Worm (Caenorhabditis elegans): ENCODE results near the gene ZK896.5.

The ZK896.5 gene

DNA sequence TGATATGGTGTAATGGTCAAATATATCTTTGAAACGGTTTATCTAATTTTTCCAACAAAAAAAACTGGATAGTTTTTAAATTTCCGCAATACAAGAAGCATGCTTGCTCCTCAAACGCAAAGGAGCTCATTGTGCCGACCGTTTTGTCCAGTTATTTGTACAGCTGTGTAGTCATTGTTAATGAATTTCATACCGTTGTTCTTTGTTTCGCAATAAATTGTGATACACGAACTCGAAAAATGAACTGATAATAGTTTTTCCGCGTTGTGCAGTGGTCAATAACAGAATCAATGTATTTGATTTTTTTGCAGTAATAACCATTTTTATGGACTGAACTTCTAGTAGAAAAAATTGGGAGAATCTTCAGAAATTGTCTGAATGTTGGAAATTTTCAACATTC lies 19.4 kb upstream of the ZK896.5 start:
- TF ChIP-seq elt-1 (tag; optimal IDR thresholded peaks at IDR 0.05) (no peak), pha-4 (tag; optimal IDR thresholded peaks at IDR 0.05) (peak; percentile 10), snpc-4 (tag; optimal IDR thresholded peaks at IDR 0.05) (no peak), R02D3.7 (tag; optimal IDR thresholded peaks at IDR 0.05) (no peak), elt-2 (tag; optimal IDR thresholded peaks at IDR 0.05) (peak; percentile 10)

DNA sequence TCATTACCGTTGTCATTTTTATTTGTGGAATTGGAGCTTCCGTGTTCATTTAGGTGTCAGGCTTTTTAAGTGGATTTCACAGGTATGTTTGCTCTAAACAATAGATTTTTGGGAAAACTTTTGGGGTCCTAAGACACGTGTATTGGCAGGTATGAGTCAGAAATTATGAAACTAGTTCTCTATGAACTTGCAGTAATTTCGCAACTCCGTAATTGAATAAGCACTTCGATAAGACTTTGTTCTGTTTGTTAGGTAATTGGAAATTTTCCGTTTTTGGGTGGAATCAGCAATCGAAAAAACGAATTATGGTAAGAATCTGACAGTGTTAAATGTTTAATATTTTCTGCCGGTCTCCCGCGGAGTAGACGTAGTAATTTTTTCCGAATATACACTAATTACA lies 17.7 kb upstream of the ZK896.5 start:
- TF ChIP-seq aly-2 (tag; optimal IDR thresholded peaks at IDR 0.05) = no peak

DNA sequence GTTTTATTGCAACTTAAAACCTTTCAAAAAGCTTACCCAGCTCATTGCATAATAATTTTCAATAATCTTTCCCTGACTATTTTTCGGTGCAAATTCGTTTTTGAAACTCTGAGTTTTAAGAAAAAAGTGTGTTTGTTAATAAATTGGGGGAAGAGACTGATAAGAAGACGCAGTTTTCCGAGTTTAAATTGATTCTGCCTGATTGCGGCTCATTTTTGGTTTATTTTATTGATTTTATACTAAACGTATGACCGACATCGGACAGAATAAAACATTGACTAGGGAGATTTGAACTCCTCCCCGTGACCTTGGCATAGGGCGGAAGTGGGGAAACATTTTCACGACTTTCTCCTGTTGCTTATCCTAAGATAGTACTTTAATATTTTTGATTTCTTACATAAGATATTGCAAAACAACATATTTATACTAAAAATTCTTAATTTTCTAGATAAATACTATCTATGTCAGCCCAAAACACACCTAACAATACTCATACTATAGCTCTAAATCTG lies 17.0 kb upstream of the ZK896.5 start, which contains the start of gene K08D8.7:
Gene K08D8.7, plus strand, starts transcription at position 462 of the 512 bp plus-strand sequence.
- TF ChIP-seq pqm-1 (tag; optimal IDR thresholded peaks at IDR 0.05) (peak; percentile 3), pha-4 (tag; optimal IDR thresholded peaks at IDR 0.05) (peak; percentile 28), fkh-2 (tag; optimal IDR thresholded peaks at IDR 0.05) (no peak), elt-2 (tag; optimal IDR thresholded peaks at IDR 0.05) (peak; percentile 71)

DNA sequence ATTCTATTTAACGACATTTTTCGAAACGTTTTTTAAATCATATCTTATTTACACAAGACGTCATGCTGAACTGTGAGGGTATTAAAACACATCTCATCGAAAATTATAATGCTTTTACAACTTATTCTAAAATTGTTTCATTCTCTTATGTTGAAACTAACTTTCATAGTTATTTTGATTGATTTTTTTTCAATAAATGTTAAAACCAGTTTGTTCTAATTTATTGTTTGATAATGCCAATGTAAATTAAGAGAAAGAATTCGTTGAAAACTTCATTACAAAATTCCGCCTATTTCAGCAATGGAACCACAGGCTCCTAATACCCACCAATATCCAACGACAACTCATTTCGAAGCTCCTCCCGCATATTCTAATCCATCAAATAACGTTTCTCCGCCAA lies 15.6 kb upstream of the ZK896.5 start, which contains the start of gene K08D8.11:
Gene K08D8.11, plus strand, starts transcription at position 301 of the 400 bp plus-strand sequence.
- TF ChIP-seq ceh-9 (tag; optimal IDR thresholded peaks at IDR 0.05) (no peak), unc-39 (tag; optimal IDR thresholded peaks at IDR 0.05) (no peak), fos-1 (tag; optimal IDR thresholded peaks at IDR 0.05) (no peak), pqm-1 (tag; optimal IDR thresholded peaks at IDR 0.05) (no peak), ztf-4 (tag; optimal IDR thresholded peaks at IDR 0.05) (no peak), egl-27 (tag; optimal IDR thresholded peaks at IDR 0.05) (no peak), aly-2 (tag; optimal IDR thresholded peaks at IDR 0.05) (no peak), jun-1 (tag; optimal IDR thresholded peaks at IDR 0.05) (no peak), ama-1 (optimal IDR thresholded peaks at IDR 0.05) (no peak), mml-1 (tag; optimal IDR thresholded peaks at IDR 0.05) (no peak), nhr-23 (tag; optimal IDR thresholded peaks at IDR 0.05) (no peak), eor-1 (tag; optimal IDR thresholded peaks at IDR 0.05) (no peak), unc-62 (GFP tag; optimal IDR thresholded peaks at IDR 0.05) (no peak), pha-4 (tag; optimal IDR thresholded peaks at IDR 0.05) (no peak), zag-1 (tag; optimal IDR thresholded peaks at IDR 0.05) (no peak), sea-2 (GFP tag; optimal IDR thresholded peaks at IDR 0.05) (no peak), nhr-11 (tag; optimal IDR thresholded peaks at IDR 0.05) (no peak), nhr-43 (tag; optimal IDR thresholded peaks at IDR 0.05; ENCODE audit: poor library complexity, severe bottlenecking) (no peak)

DNA sequence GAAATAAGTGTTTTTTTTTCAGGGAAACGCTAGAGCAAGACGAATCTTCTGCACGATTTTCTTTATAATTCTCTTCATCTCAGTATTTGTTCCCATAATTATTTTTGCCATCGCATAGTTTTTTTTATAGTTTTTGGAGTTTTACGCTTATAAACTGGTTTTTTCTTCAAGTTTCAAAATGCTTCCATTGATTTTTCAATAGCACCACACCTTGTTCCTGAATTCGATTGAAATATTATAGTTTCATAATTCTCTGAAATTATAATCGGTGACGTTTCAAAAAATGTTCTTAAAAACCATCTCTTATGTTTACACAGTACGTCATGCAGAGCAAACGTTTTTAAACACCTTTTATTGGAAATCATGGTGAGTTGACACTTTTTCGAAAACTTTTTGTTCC lies 13.7 kb upstream of the ZK896.5 start, which contains the start of gene K08D8.12:
Gene K08D8.12, plus strand, starts transcription at position 301 of the 400 bp plus-strand sequence.
- TF ChIP-seq ceh-9 (tag; optimal IDR thresholded peaks at IDR 0.05) (no peak), eor-1 (tag; optimal IDR thresholded peaks at IDR 0.05) (no peak), nhr-28 (tag; optimal IDR thresholded peaks at IDR 0.05) (no peak), zag-1 (tag; optimal IDR thresholded peaks at IDR 0.05) (no peak), sea-2 (GFP tag; optimal IDR thresholded peaks at IDR 0.05) (no peak), nhr-76 (tag; optimal IDR thresholded peaks at IDR 0.05) (no peak), daf-12 (tag; optimal IDR thresholded peaks at IDR 0.05) (no peak), unc-62 (GFP tag; optimal IDR thresholded peaks at IDR 0.05) (no peak), mdl-1 (tag; optimal IDR thresholded peaks at IDR 0.05) (no peak), unc-39 (tag; optimal IDR thresholded peaks at IDR 0.05) (no peak), nhr-11 (tag; optimal IDR thresholded peaks at IDR 0.05) (no peak), nhr-43 (tag; optimal IDR thresholded peaks at IDR 0.05; ENCODE audit: poor library complexity, severe bottlenecking) (no peak), snpc-4 (tag; optimal IDR thresholded peaks at IDR 0.05) (no peak), lin-39 (tag; optimal IDR thresholded peaks at IDR 0.05) (no peak), skn-1 (tag; optimal IDR thresholded peaks at IDR 0.05) (no peak), egl-5 (tag; optimal IDR thresholded peaks at IDR 0.05) (no peak), hmg-11 (tag; optimal IDR thresholded peaks at IDR 0.05) (no peak), mml-1 (tag; optimal IDR thresholded peaks at IDR 0.05) (no peak), nhr-25 (tag; optimal IDR thresholded peaks at IDR 0.05) (no peak)

DNA sequence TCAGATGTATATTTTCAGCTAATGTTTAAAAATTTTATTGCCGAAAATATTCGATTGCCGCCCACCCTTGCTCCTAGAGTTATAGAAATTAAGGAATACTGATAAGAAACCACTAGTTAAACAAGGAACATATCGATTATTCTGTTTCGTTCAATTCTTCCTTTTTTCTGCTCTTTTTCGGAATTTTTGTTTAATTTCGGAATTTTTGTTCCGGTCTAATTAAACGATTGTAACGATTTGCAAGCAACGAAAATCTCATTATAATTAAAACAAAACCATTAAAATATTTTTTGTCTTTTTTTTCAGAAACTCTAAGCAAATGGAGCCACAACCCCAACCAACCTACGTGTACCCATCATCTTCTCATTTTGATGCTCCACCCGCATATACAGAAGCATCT lies 12.7 kb upstream of the ZK896.5 start, which contains the start of gene K08D8.1:
Gene K08D8.1, plus strand, starts transcription at position 301 of the 400 bp plus-strand sequence.
- TF ChIP-seq elt-2 (tag; optimal IDR thresholded peaks at IDR 0.05) = peak; percentile 30
- TF ChIP-seq fos-1 (tag; optimal IDR thresholded peaks at IDR 0.05) = no peak

Data from whole organism, L3 larva.